Worm (Caenorhabditis elegans): ENCODE results near the gene clec-10.

The clec-10 gene

DNA sequence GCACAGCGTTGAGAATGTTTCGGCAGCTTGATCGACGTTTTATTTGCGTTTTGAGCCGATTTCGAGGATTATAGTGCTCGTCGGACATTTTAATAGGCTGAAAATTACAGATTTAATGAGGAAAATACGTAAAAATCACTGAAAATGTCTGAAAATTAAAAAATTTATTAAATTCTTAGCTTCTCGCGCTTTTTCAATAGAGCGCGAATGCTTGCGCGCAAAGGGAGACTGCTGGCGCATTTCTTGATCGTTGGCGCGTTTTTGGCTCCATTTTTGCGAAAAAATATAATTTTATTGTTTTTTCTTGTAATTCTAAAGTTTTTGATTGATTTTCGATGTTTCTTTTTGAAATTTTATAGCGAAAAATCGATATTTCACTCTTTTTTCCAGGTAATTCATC, 8.4 kb downstream of the clec-10 start, which contains the start of the genes dnsn-1 and C24H12.4:
Gene dnsn-1 (minus strand): TSS at position 101 of the 400 bp plus-strand sequence.
Gene C24H12.4 (plus strand): TSS at position 391 of the 400 bp plus-strand sequence.
- TF ChIP-seq elt-2 (tag; optimal IDR thresholded peaks at IDR 0.05) (peak; percentile 63), zag-1 (tag; optimal IDR thresholded peaks at IDR 0.05) (peak; percentile 26), egl-5 (tag; optimal IDR thresholded peaks at IDR 0.05) (peak; percentile 64), nhr-237 (tag; optimal IDR thresholded peaks at IDR 0.05) (no peak), unc-62 (GFP tag; optimal IDR thresholded peaks at IDR 0.05) (peak; percentile 27), sea-2 (GFP tag; optimal IDR thresholded peaks at IDR 0.05) (no peak), mml-1 (tag; optimal IDR thresholded peaks at IDR 0.05) (no peak), ceh-82 (tag; optimal IDR thresholded peaks at IDR 0.05) (peak; percentile 30), ceh-16 (tag; optimal IDR thresholded peaks at IDR 0.05) (peak; percentile 8), ZK546.5 (tag; optimal IDR thresholded peaks at IDR 0.05) (no peak), skn-1 (tag; optimal IDR thresholded peaks at IDR 0.05) (peak; percentile 84), hmg-11 (tag; optimal IDR thresholded peaks at IDR 0.05) (peak; percentile 66), fkh-2 (tag; optimal IDR thresholded peaks at IDR 0.05) (peak; percentile 34), eor-1 (tag; optimal IDR thresholded peaks at IDR 0.05) (no peak), egl-27 (tag; optimal IDR thresholded peaks at IDR 0.05) (no peak), nhr-77 (tag; optimal IDR thresholded peaks at IDR 0.05) (peak; percentile 29), nfya-1 (tag; optimal IDR thresholded peaks at IDR 0.05; ENCODE audit: insufficient read depth) (peak; percentile 94), daf-12 (tag; optimal IDR thresholded peaks at IDR 0.05) (no peak), nhr-43 (tag; optimal IDR thresholded peaks at IDR 0.05; ENCODE audit: poor library complexity, severe bottlenecking) (peak; percentile 90), ceh-28 (tag; optimal IDR thresholded peaks at IDR 0.05) (peak; percentile 78), elt-1 (tag; optimal IDR thresholded peaks at IDR 0.05) (peak; percentile 16), lsy-12 (tag; optimal IDR thresholded peaks at IDR 0.05) (peak; percentile 76), nhr-23 (tag; optimal IDR thresholded peaks at IDR 0.05) (peak; percentile 95), lin-15B (tag; optimal IDR thresholded peaks at IDR 0.05) (peak; percentile 99), pha-4 (tag; optimal IDR thresholded peaks at IDR 0.05) (peak; percentile 97), nhr-76 (tag; optimal IDR thresholded peaks at IDR 0.05) (peak; percentile 33), ama-1 (optimal IDR thresholded peaks at IDR 0.05) (no peak), jun-1 (tag; optimal IDR thresholded peaks at IDR 0.05) (peak; percentile 64), tbx-2 (tag; optimal IDR thresholded peaks at IDR 0.05) (peak; percentile 79), snpc-4 (tag; optimal IDR thresholded peaks at IDR 0.05) (peak; percentile 89), mdl-1 (tag; optimal IDR thresholded peaks at IDR 0.05) (no peak), nhr-11 (tag; optimal IDR thresholded peaks at IDR 0.05) (peak; percentile 15), fkh-10 (GFP tag; optimal IDR thresholded peaks at IDR 0.05) (no peak), R02D3.7 (tag; optimal IDR thresholded peaks at IDR 0.05) (peak; percentile 82), nhr-25 (tag; optimal IDR thresholded peaks at IDR 0.05) (peak; percentile 61), pqm-1 (tag; optimal IDR thresholded peaks at IDR 0.05) (peak; percentile 68), lin-39 (tag; optimal IDR thresholded peaks at IDR 0.05) (peak; percentile 70)

DNA sequence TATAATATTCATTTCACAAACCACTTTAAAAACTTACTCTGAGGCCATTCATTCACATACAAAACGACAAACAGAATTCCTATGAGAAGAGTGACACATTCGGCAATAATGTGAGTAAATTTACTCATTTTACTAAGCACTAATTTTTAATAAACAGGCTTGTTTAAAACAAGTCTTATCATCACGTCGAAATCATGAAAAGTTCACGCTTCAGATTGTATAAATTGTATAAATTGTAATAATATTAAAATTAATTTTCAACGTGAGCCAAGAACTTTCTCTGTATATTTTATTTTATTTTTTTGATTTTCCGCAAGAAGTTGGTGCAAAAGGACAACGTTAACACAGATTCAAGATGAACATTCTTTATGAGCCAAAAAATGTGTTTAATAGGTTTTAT, 16.3 kb downstream of the clec-10 start, which contains the start of gene C24H12.6:
Gene C24H12.6 (minus strand): TSS at position 101 of the 400 bp plus-strand sequence.
- no peak for TF ChIP-seq unc-39 (tag; optimal IDR thresholded peaks at IDR 0.05)
- TF ChIP-seq elt-3 (tag; optimal IDR thresholded peaks at IDR 0.05): no peak
- TF ChIP-seq aly-2 (tag; optimal IDR thresholded peaks at IDR 0.05): no peak
- no peak for TF ChIP-seq nfya-1 (tag; optimal IDR thresholded peaks at IDR 0.05; ENCODE audit: insufficient read depth)
- no peak for TF ChIP-seq mml-1 (tag; optimal IDR thresholded peaks at IDR 0.05)
- no peak for TF ChIP-seq unc-62 (GFP tag; optimal IDR thresholded peaks at IDR 0.05)
- no peak for TF ChIP-seq ama-1 (optimal IDR thresholded peaks at IDR 0.05)
- TF ChIP-seq hmg-11 (tag; optimal IDR thresholded peaks at IDR 0.05): no peak
- no peak for TF ChIP-seq ztf-11 (tag; optimal IDR thresholded peaks at IDR 0.05)
- TF ChIP-seq skn-1 (tag; optimal IDR thresholded peaks at IDR 0.05): no peak
- no peak for TF ChIP-seq nhr-76 (tag; optimal IDR thresholded peaks at IDR 0.05)
- no peak for TF ChIP-seq fkh-10 (GFP tag; optimal IDR thresholded peaks at IDR 0.05)
- no peak for TF ChIP-seq ztf-4 (tag; optimal IDR thresholded peaks at IDR 0.05)
- TF ChIP-seq nhr-43 (tag; optimal IDR thresholded peaks at IDR 0.05; ENCODE audit: poor library complexity, severe bottlenecking): no peak
- TF ChIP-seq jun-1 (tag; optimal IDR thresholded peaks at IDR 0.05): no peak
- no peak for TF ChIP-seq elt-1 (tag; optimal IDR thresholded peaks at IDR 0.05)
- TF ChIP-seq nhr-28 (tag; optimal IDR thresholded peaks at IDR 0.05): no peak

Data from whole organism, L3 larva.